Fruit fly (Drosophila melanogaster) whole organism, embryonic: Measurements from ENCODE around the gene TbCMF46.

ENCODE experiments used
- Atf6 ChIP-seq: fragments of 200-800 bp; sonication (Bioruptor generic); IDR thresholded peaks from 2 replicates; pipeline ENCODE4 v1.3.6; 2022; ENCODE audit warnings: missing biosample characterization, missing genetic modification characterization
- Bgb ChIP-seq: fragments of 200-800 bp; sonication (Bioruptor generic); IDR thresholded peaks from 2 replicates; pipeline ENCODE4 v1.3.6; 2022; ENCODE audit warnings: missing biosample characterization, missing genetic modification characterization; ENCODE audit not compliant: partially characterized antibody
- Bteb2 ChIP-seq: fragments of 200-800 bp; sonication (Bioruptor generic); optimal IDR thresholded peaks from 2 replicates; lab custom pipeline; 2016; ENCODE audit warnings: missing biosample characterization, missing genetic modification characterization
- CG10543 ChIP-seq: fragments of 200-800 bp; sonication (Bioruptor generic); optimal IDR thresholded peaks from 3 replicates; lab custom pipeline; 2017; ENCODE audit warnings: missing biosample characterization, mild to moderate bottlenecking, missing genetic modification characterization, moderate library complexity
- CG11085 ChIP-seq: fragments of 200-800 bp; sonication (Bioruptor generic); IDR thresholded peaks from 2 replicates; pipeline ENCODE4 v1.3.6; 2022; ENCODE audit warnings: missing biosample characterization, missing genetic modification characterization
- CG11093 ChIP-seq: fragments of 200-800 bp; sonication (Bioruptor generic); IDR thresholded peaks from 3 replicates; pipeline ENCODE4 v1.3.6; 2022; ENCODE audit warnings: missing biosample characterization, missing genetic modification characterization
- CG11456 ChIP-seq: fragments of 200-800 bp; sonication (Bioruptor generic); IDR thresholded peaks from 3 replicates; pipeline ENCODE4 v1.3.6; 2022; ENCODE audit warnings: missing biosample characterization, missing genetic modification characterization
- CG11723 ChIP-seq: fragments of 200-800 bp; sonication (Bioruptor generic); optimal IDR thresholded peaks from 2 replicates; lab custom pipeline; 2017; ENCODE audit warnings: missing biosample characterization, mild to moderate bottlenecking, missing genetic modification characterization
- CG12155 ChIP-seq: fragments of 200-800 bp; sonication (Bioruptor generic); optimal IDR thresholded peaks from 3 replicates; lab custom pipeline; 2016; ENCODE audit warnings: missing biosample characterization, missing genetic modification characterization
- CG12942 ChIP-seq: fragments of 200-800 bp; sonication (Bioruptor generic); optimal IDR thresholded peaks from 3 replicates; lab custom pipeline; 2016; ENCODE audit warnings: missing biosample characterization, missing genetic modification characterization
- CG13424 ChIP-seq: fragments of 200-800 bp; sonication (Bioruptor generic); optimal IDR thresholded peaks from 2 replicates; lab custom pipeline; 2019; ENCODE audit warnings: missing biosample characterization, mild to moderate bottlenecking, missing genetic modification characterization, moderate library complexity
- CG15514 ChIP-seq: fragments of 200-800 bp; sonication (Bioruptor generic); optimal IDR thresholded peaks from 3 replicates; lab custom pipeline; 2017; ENCODE audit warnings: missing biosample characterization, missing genetic modification characterization, mild to moderate bottlenecking, moderate library complexity, missing genetic modification reagents
- CG1792 ChIP-seq: fragments of 200-800 bp; sonication (Bioruptor generic); optimal IDR thresholded peaks from 2 replicates; lab custom pipeline; 2016; ENCODE audit warnings: missing biosample characterization, missing genetic modification characterization
- CG18764 ChIP-seq: fragments of 200-800 bp; sonication (Bioruptor generic); optimal IDR thresholded peaks from 3 replicates; lab custom pipeline; 2016; ENCODE audit warnings: missing biosample characterization, missing genetic modification characterization
- CG2202 ChIP-seq: fragments of 200-800 bp; sonication (Bioruptor generic); optimal IDR thresholded peaks from 2 replicates; lab custom pipeline; 2018; ENCODE audit warnings: missing biosample characterization, mild to moderate bottlenecking, missing genetic modification characterization
- CG2678 ChIP-seq: fragments of 200-800 bp; sonication (Bioruptor generic); optimal IDR thresholded peaks from 3 replicates; lab custom pipeline; 2019; ENCODE audit warnings: missing biosample characterization, mild to moderate bottlenecking, missing genetic modification characterization, moderate library complexity
- CG31388 ChIP-seq: fragments of 200-800 bp; sonication (Bioruptor generic); optimal IDR thresholded peaks from 2 replicates; lab custom pipeline; 2016; ENCODE audit warnings: missing biosample characterization, missing genetic modification characterization
- CG3726 ChIP-seq: fragments of 200-800 bp; sonication (Bioruptor generic); IDR thresholded peaks from 3 replicates; pipeline ENCODE4, ENCODE4 v1.3.6; 2022; ENCODE audit warnings: missing biosample characterization, missing genetic modification characterization
- CG4328 ChIP-seq: fragments of 200-800 bp; sonication (Bioruptor generic); optimal IDR thresholded peaks from 3 replicates; lab custom pipeline; 2017; ENCODE audit warnings: missing biosample characterization, missing genetic modification reagents, missing genetic modification characterization
- CG4360 ChIP-seq: fragments of 200-800 bp; sonication (Bioruptor generic); IDR thresholded peaks from 2 replicates; pipeline ENCODE4 v1.3.6; 2022; ENCODE audit warnings: missing biosample characterization, missing genetic modification characterization
- CG6175 ChIP-seq: fragments of 200-800 bp; sonication (Bioruptor generic); IDR thresholded peaks from 3 replicates; pipeline ENCODE4 v1.3.6; 2022; ENCODE audit warnings: missing biosample characterization, missing genetic modification characterization
- CG9876 ChIP-seq: fragments of 200-800 bp; sonication (Bioruptor generic); optimal IDR thresholded peaks from 2 replicates; lab custom pipeline; 2016; ENCODE audit warnings: missing biosample characterization, missing genetic modification characterization
- Chrac-16 ChIP-seq: fragments of 200-800 bp; sonication (Bioruptor generic); optimal IDR thresholded peaks from 3 replicates; lab custom pipeline; 2016; ENCODE audit warnings: missing biosample characterization, missing genetic modification characterization
- Gug ChIP-seq: fragments of 200-800 bp; sonication (Bioruptor generic); IDR thresholded peaks from 4 replicates; pipeline ENCODE4 v1.3.6; 2022; ENCODE audit warnings: missing biosample characterization, missing genetic modification characterization
- HmgD ChIP-seq: fragments of 200-800 bp; sonication (Bioruptor generic); optimal IDR thresholded peaks from 3 replicates; lab custom pipeline; 2016; ENCODE audit warnings: missing biosample characterization, missing genetic modification characterization
- Jarid2 ChIP-seq: fragments of 200-800 bp; sonication (Bioruptor generic); optimal IDR thresholded peaks from 3 replicates; lab custom pipeline; 2017; ENCODE audit warnings: mild to moderate bottlenecking, missing biosample characterization, missing genetic modification reagents, missing genetic modification characterization
- Lim3 ChIP-seq: fragments of 200-800 bp; sonication (Bioruptor generic); IDR thresholded peaks from 2 replicates; pipeline ENCODE4 v1.3.6; 2022; ENCODE audit warnings: missing biosample characterization, missing genetic modification characterization
- MTF-1 ChIP-seq: fragments of 200-800 bp; sonication (Bioruptor generic); optimal IDR thresholded peaks from 2 replicates; lab custom pipeline; 2018; ENCODE audit warnings: missing biosample characterization, mild to moderate bottlenecking, missing genetic modification characterization, borderline replicate concordance
- NC2β ChIP-seq: fragments of 200-800 bp; sonication (Bioruptor generic); optimal IDR thresholded peaks from 2 replicates; lab custom pipeline; 2016; ENCODE audit warnings: missing biosample characterization, missing genetic modification characterization
- Rfx ChIP-seq: fragments of 200-800 bp; sonication (Bioruptor generic); IDR thresholded peaks from 2 replicates; pipeline ENCODE4 v1.3.6; 2022; ENCODE audit warnings: missing biosample characterization, missing genetic modification characterization
- Sry-δ ChIP-seq: fragments of 200-800 bp; sonication (Bioruptor generic); optimal IDR thresholded peaks from 2 replicates; lab custom pipeline; 2016; ENCODE audit warnings: missing biosample characterization, missing genetic modification characterization
- bowl ChIP-seq: fragments of 200-800 bp; sonication (Bioruptor generic); IDR thresholded peaks from 2 replicates; pipeline ENCODE4 v1.3.6; 2022; ENCODE audit warnings: missing biosample characterization, missing genetic modification characterization
- cad ChIP-seq: fragments of >200 bp; optimal IDR thresholded peaks from 2 replicates; lab custom pipeline; 2017; ENCODE audit warnings: missing biosample characterization, missing genetic modification characterization
- chn ChIP-seq: fragments of 200-800 bp; sonication (Bioruptor generic); optimal IDR thresholded peaks from 2 replicates; lab custom pipeline; 2016; ENCODE audit warnings: missing biosample characterization, missing genetic modification characterization
- ci ChIP-seq: fragments of 200-800 bp; sonication (Bioruptor generic); IDR thresholded peaks from 3 replicates; pipeline ENCODE4 v1.3.6; 2022; ENCODE audit warnings: missing biosample characterization, missing genetic modification characterization
- danr ChIP-seq: fragments of 200-800 bp; sonication (Bioruptor generic); IDR thresholded peaks from 2 replicates; pipeline ENCODE4 v1.3.6; 2022; ENCODE audit warnings: missing biosample characterization, missing genetic modification characterization
- dmrt99B ChIP-seq: fragments of 200-800 bp; sonication (Bioruptor generic); optimal IDR thresholded peaks from 2 replicates; lab custom pipeline; 2018; ENCODE audit warnings: missing biosample characterization, mild to moderate bottlenecking, missing genetic modification characterization, moderate library complexity
- dpn ChIP-seq, 2 experiments: fragments of 200-800 bp; sonication (Bioruptor generic); optimal IDR thresholded peaks; 3 replicates each; lab custom pipeline; 2016; ENCODE audit warnings: missing biosample characterization in 2 of 2, missing genetic modification characterization in 2 of 2
- fd102C ChIP-seq: fragments of 200-800 bp; sonication (Bioruptor generic); optimal IDR thresholded peaks from 2 replicates; lab custom pipeline; 2018; ENCODE audit warnings: missing biosample characterization, mild to moderate bottlenecking, missing genetic modification characterization, moderate library complexity
- gcm ChIP-seq: fragments of 200-800 bp; sonication (Bioruptor generic); optimal IDR thresholded peaks from 2 replicates; lab custom pipeline; 2019; ENCODE audit warnings: missing biosample characterization, mild to moderate bottlenecking, missing genetic modification characterization, moderate library complexity
- ken ChIP-seq: fragments of 200-800 bp; sonication (Bioruptor generic); IDR thresholded peaks from 3 replicates; pipeline ENCODE4 v1.3.6; 2022; ENCODE audit warnings: missing biosample characterization, missing genetic modification characterization
- maf-S ChIP-seq: fragments of 200-800 bp; sonication (Bioruptor generic); optimal IDR thresholded peaks from 2 replicates; lab custom pipeline; 2016; ENCODE audit warnings: missing biosample characterization, missing genetic modification characterization
- oc ChIP-seq: fragments of 200-800 bp; sonication (Bioruptor generic); optimal IDR thresholded peaks from 2 replicates; lab custom pipeline; 2018; ENCODE audit warnings: missing biosample characterization, mild to moderate bottlenecking, missing genetic modification characterization, moderate library complexity
- pan ChIP-seq, 4 experiments: fragments of >200 bp in 3 of 4; fragments of 200-800 bp in 1 of 4; sonication (Bioruptor generic) in 1 of 4; optimal IDR thresholded peaks in 3 of 4; IDR thresholded peaks in 1 of 4; 2 replicates each; pipeline versions ENCODE4 v1.3.6 to Lab custom; 2017 to 2022; ENCODE audit warnings: missing biosample characterization in 2 of 4, missing genetic modification characterization in 2 of 4, mixed read lengths in 1 of 4
- pita ChIP-seq: fragments of 200-800 bp; sonication (Bioruptor generic); optimal IDR thresholded peaks from 2 replicates; lab custom pipeline; 2017; ENCODE audit warnings: missing biosample characterization, mild to moderate bottlenecking, missing genetic modification characterization
- slbo ChIP-seq: fragments of 200-800 bp; sonication (Bioruptor generic); IDR thresholded peaks from 2 replicates; pipeline ENCODE4 v1.3.6; 2022; ENCODE audit warnings: missing biosample characterization, missing genetic modification characterization
- stwl ChIP-seq: fragments of 200-800 bp; sonication (Bioruptor generic); optimal IDR thresholded peaks from 3 replicates; lab custom pipeline; 2018; ENCODE audit warnings: missing biosample characterization, mild to moderate bottlenecking, missing genetic modification characterization, moderate library complexity
- usp ChIP-seq: fragments of >200 bp; optimal IDR thresholded peaks from 2 replicates; lab custom pipeline; 2017; ENCODE audit warnings: missing biosample characterization, missing genetic modification characterization
- vvl ChIP-seq: fragments of 200-800 bp; sonication (Bioruptor generic); IDR thresholded peaks from 2 replicates; pipeline ENCODE4 v1.3.6; 2022; ENCODE audit warnings: missing biosample characterization, missing genetic modification characterization
- zfh2 ChIP-seq: fragments of 200-800 bp; sonication (Bioruptor generic); optimal IDR thresholded peaks from 2 replicates; lab custom pipeline; 2016; ENCODE audit warnings: missing biosample characterization, missing genetic modification characterization

TbCMF46 gene

dm6 chr2L:9938631-9939256 is 14.1 kb upstream of the TbCMF46 start, which contains the start of the genes Datp and CG4619 (continued):
- TF ChIP-seq ken (GFP tag; lab: Robert Waterston, UW), result peak; percentile 53; the same call in 2 of the 3 replicates
- TF ChIP-seq bowl (GFP tag; lab: Robert Waterston, UW), result no peak
- no peak for TF ChIP-seq MTF-1 (GFP tag; lab: Kevin White, UChicago)
- no peak for TF ChIP-seq CG1792 (GFP tag; lab: Kevin White, UChicago)
- peak; percentile 66 for TF ChIP-seq HmgD (GFP tag; lab: Kevin White, UChicago)
- no peak for TF ChIP-seq cad (GFP tag; lab: Kevin White, UChicago)
- peak; percentile 63 to 66 for TF ChIP-seq dpn (GFP tag; optimal IDR thresholded peaks at IDR 0.05; lab: Kevin White, UChicago)
- TF ChIP-seq CG12942, result peak; percentile 50
- 0 out of 2 replicates have a peak, but pooled peaks have one; percentile 40 for TF ChIP-seq CG11085 (GFP tag; lab: Robert Waterston, UW)
- TF ChIP-seq NC2β (GFP tag; lab: Kevin White, UChicago), result peak; percentile 22
- TF ChIP-seq Sry-δ, result peak; percentile 30
- TF ChIP-seq Jarid2 (GFP tag; lab: Kevin White, UChicago), result peak; percentile 6
- TF ChIP-seq Chrac-16 (GFP tag; lab: Kevin White, UChicago), result peak; percentile 1
- peak; percentile 78 for TF ChIP-seq stwl (tag; lab: Kevin White, UChicago)
- no peak for TF ChIP-seq CG6175 (GFP tag; lab: Robert Waterston, UW)
- peak; percentile 3 for TF ChIP-seq CG13424 (tag; lab: Kevin White, UChicago)
- TF ChIP-seq CG9876 (GFP tag; lab: Kevin White, UChicago), result peak; percentile 48
- no peak for TF ChIP-seq pan (optimal IDR thresholded peaks at IDR 0.05; lab: Kevin White, UChicago)
- no peak for TF ChIP-seq pan (GFP tag; optimal IDR thresholded peaks at IDR 0.05 in 1 of 2, IDR thresholded peaks at IDR 0.05 in 1 of 2)
- TF ChIP-seq pita (GFP tag; lab: Kevin White, UChicago), result no peak
- TF ChIP-seq CG31388 (GFP tag; lab: Kevin White, UChicago), result no peak
- TF ChIP-seq Lim3, result no peak
- no peak for TF ChIP-seq gcm
- no peak for TF ChIP-seq fd102C (GFP tag; lab: Kevin White, UChicago)
- no peak for TF ChIP-seq dmrt99B
- TF ChIP-seq CG12155 (GFP tag; lab: Kevin White, UChicago), result peak; percentile 11
- TF ChIP-seq Atf6, result no peak
- no peak for TF ChIP-seq CG2202
- no peak for TF ChIP-seq CG2678 (tag; lab: Kevin White, UChicago)
- no peak for TF ChIP-seq danr (GFP tag; lab: Robert Waterston, UW)
- no peak for TF ChIP-seq CG4328 (GFP tag; lab: Kevin White, UChicago)
- TF ChIP-seq CG15514, result peak; percentile 97
- no peak for TF ChIP-seq CG3726 (GFP tag; lab: Robert Waterston, UW)
- TF ChIP-seq vvl, result peak; percentile 63; the same call in 1 of the 2 replicates
- no peak for TF ChIP-seq Bteb2
- TF ChIP-seq CG10543 (GFP tag; lab: Kevin White, UChicago), result peak; percentile 29
- TF ChIP-seq slbo (GFP tag; lab: Robert Waterston, UW), result peak; percentile 71
- TF ChIP-seq CG18764 (GFP tag; lab: Kevin White, UChicago), result peak; percentile 32
- TF ChIP-seq zfh2 (GFP tag; lab: Kevin White, UChicago), result peak; percentile 77
- peak; percentile 74 for TF ChIP-seq CG11456 (GFP tag; lab: Robert Waterston, UW)
- TF ChIP-seq oc (tag; lab: Kevin White, UChicago), result no peak
- TF ChIP-seq CG11093 (GFP tag; lab: Robert Waterston, UW), result no peak
- no peak for TF ChIP-seq chn
- TF ChIP-seq Gug (GFP tag; lab: Robert Waterston, UW), result no peak; the same call in 3 of the 4 replicates
- peak; percentile 64 for TF ChIP-seq CG4360 (GFP tag; lab: Robert Waterston, UW)
- TF ChIP-seq Bgb (GFP tag; lab: Robert Waterston, UW), result peak; percentile 8; the same call in 1 of the 2 replicates
- TF ChIP-seq CG11723, result no peak
- peak; percentile 81 for TF ChIP-seq Rfx (GFP tag; lab: Robert Waterston, UW)
- no peak for TF ChIP-seq usp (GFP tag; lab: Kevin White, UChicago)
- TF ChIP-seq ci (GFP tag; lab: Robert Waterston, UW), result peak; percentile 65
- peak; percentile 25 for TF ChIP-seq maf-S (GFP tag; lab: Kevin White, UChicago)
